Worm (Caenorhabditis elegans): ENCODE results near the gene dcs-1.

Gene dcs-1

ce11 chrV:20120623-20121165 is 30.2 kb upstream of the dcs-1 start, which contains the start of gene ncx-1:
Gene ncx-1 (minus strand): TSS chrV:20120673.
- TF ChIP-seq klf-2 (GFP tag; conservative IDR thresholded peaks at IDR 0.05) (no peak), ztf-29 (GFP tag; IDR thresholded peaks at IDR 0.05) (no peak), ztf-23 (GFP tag; IDR thresholded peaks at IDR 0.05) (no peak), tab-1 (GFP tag; IDR thresholded peaks at IDR 0.05) (no peak), flt-1 (GFP tag; IDR thresholded peaks at IDR 0.05) (no peak), ref-1 (GFP tag; conservative IDR thresholded peaks at IDR 0.05) (no peak), cog-1 (tag; optimal IDR thresholded peaks at IDR 0.05) (no peak), T22C8.4 (GFP tag; IDR thresholded peaks at IDR 0.05) (no peak), med-1 (GFP tag; optimal IDR thresholded peaks at IDR 0.05; ENCODE audit: insufficient read depth) (no peak)

- TF ChIP-seq ztf-29 (GFP tag; IDR thresholded peaks at IDR 0.05) (no peak), klf-2 (GFP tag; conservative IDR thresholded peaks at IDR 0.05) (no peak), ztf-23 (GFP tag; IDR thresholded peaks at IDR 0.05) (no peak), med-1 (GFP tag; optimal IDR thresholded peaks at IDR 0.05; ENCODE audit: insufficient read depth) (no peak), T22C8.4 (GFP tag; IDR thresholded peaks at IDR 0.05) (no peak), ref-1 (GFP tag; conservative IDR thresholded peaks at IDR 0.05) (no peak), cog-1 (tag; optimal IDR thresholded peaks at IDR 0.05) (no peak), tab-1 (GFP tag; IDR thresholded peaks at IDR 0.05) (no peak), flt-1 (GFP tag; IDR thresholded peaks at IDR 0.05) (no peak)
These were observed 29.2 kb upstream of the dcs-1 start for ce11 chrV:20119770-20120169.

ce11 chrV:20105210-20105793 is 14.8 kb upstream of the dcs-1 start:
- TF ChIP-seq klf-2 (GFP tag; conservative IDR thresholded peaks at IDR 0.05) (no peak), T22C8.4 (GFP tag; IDR thresholded peaks at IDR 0.05) (peak; percentile 63; the same call in 1 of the 2 replicates)

- TF ChIP-seq klf-2 (GFP tag; conservative IDR thresholded peaks at IDR 0.05): no peak
- peak; percentile 45; the same call in 1 of the 2 replicates for TF ChIP-seq T22C8.4 (GFP tag; IDR thresholded peaks at IDR 0.05)
- no peak for TF ChIP-seq med-1 (GFP tag; optimal IDR thresholded peaks at IDR 0.05; ENCODE audit: insufficient read depth)
- no peak for TF ChIP-seq ztf-23 (GFP tag; IDR thresholded peaks at IDR 0.05)
- TF ChIP-seq ztf-29 (GFP tag; IDR thresholded peaks at IDR 0.05): no peak
- TF ChIP-seq flt-1 (GFP tag; IDR thresholded peaks at IDR 0.05): no peak
- TF ChIP-seq cog-1 (tag; optimal IDR thresholded peaks at IDR 0.05): no peak
These were observed 13.9 kb upstream of the dcs-1 start for ce11 chrV:20104417-20104816.

ce11 chrV:20097164-20097563 is 6.6 kb upstream of the dcs-1 start:
- no peak for TF ChIP-seq ztf-23 (GFP tag; IDR thresholded peaks at IDR 0.05)
- no peak for TF ChIP-seq cog-1 (tag; optimal IDR thresholded peaks at IDR 0.05)
- TF ChIP-seq tab-1 (GFP tag; IDR thresholded peaks at IDR 0.05): no peak
- no peak for TF ChIP-seq T22C8.4 (GFP tag; IDR thresholded peaks at IDR 0.05)
- TF ChIP-seq klf-2 (GFP tag; conservative IDR thresholded peaks at IDR 0.05): no peak
- no peak for TF ChIP-seq flt-1 (GFP tag; IDR thresholded peaks at IDR 0.05)
- no peak for TF ChIP-seq ztf-29 (GFP tag; IDR thresholded peaks at IDR 0.05)

- TF ChIP-seq ztf-29 (GFP tag; IDR thresholded peaks at IDR 0.05) (no peak), med-1 (GFP tag; optimal IDR thresholded peaks at IDR 0.05; ENCODE audit: insufficient read depth) (no peak), tab-1 (GFP tag; IDR thresholded peaks at IDR 0.05) (no peak), flt-1 (GFP tag; IDR thresholded peaks at IDR 0.05) (no peak), cog-1 (tag; optimal IDR thresholded peaks at IDR 0.05) (no peak), ref-1 (GFP tag; conservative IDR thresholded peaks at IDR 0.05) (no peak), T22C8.4 (GFP tag; IDR thresholded peaks at IDR 0.05) (no peak), klf-2 (GFP tag; conservative IDR thresholded peaks at IDR 0.05) (no peak), ztf-23 (GFP tag; IDR thresholded peaks at IDR 0.05) (no peak)
These were observed 4.4 kb upstream of the dcs-1 start, which contains the start of gene nlp-69 for ce11 chrV:20094908-20095307. Gene nlp-69 (minus strand): TSS chrV:20095008.

- TF ChIP-seq klf-2 (GFP tag; conservative IDR thresholded peaks at IDR 0.05) (no peak), ztf-29 (GFP tag; IDR thresholded peaks at IDR 0.05) (no peak), flt-1 (GFP tag; IDR thresholded peaks at IDR 0.05) (no peak), cog-1 (tag; optimal IDR thresholded peaks at IDR 0.05) (no peak), ztf-23 (GFP tag; IDR thresholded peaks at IDR 0.05) (no peak), ref-1 (GFP tag; conservative IDR thresholded peaks at IDR 0.05) (no peak), T22C8.4 (GFP tag; IDR thresholded peaks at IDR 0.05) (no peak), tab-1 (GFP tag; IDR thresholded peaks at IDR 0.05) (no peak), med-1 (GFP tag; optimal IDR thresholded peaks at IDR 0.05; ENCODE audit: insufficient read depth) (no peak)
These were observed 3.4 kb upstream of the dcs-1 start for ce11 chrV:20093940-20094339.

- TF ChIP-seq ref-1 (GFP tag; conservative IDR thresholded peaks at IDR 0.05): no peak
- no peak for TF ChIP-seq ztf-23 (GFP tag; IDR thresholded peaks at IDR 0.05)
- no peak for TF ChIP-seq med-1 (GFP tag; optimal IDR thresholded peaks at IDR 0.05; ENCODE audit: insufficient read depth)
- TF ChIP-seq tab-1 (GFP tag; IDR thresholded peaks at IDR 0.05): no peak
- TF ChIP-seq ztf-29 (GFP tag; IDR thresholded peaks at IDR 0.05): no peak
- TF ChIP-seq cog-1 (tag; optimal IDR thresholded peaks at IDR 0.05): no peak
- no peak for TF ChIP-seq flt-1 (GFP tag; IDR thresholded peaks at IDR 0.05)
- TF ChIP-seq T22C8.4 (GFP tag; IDR thresholded peaks at IDR 0.05): no peak
- no peak for TF ChIP-seq klf-2 (GFP tag; conservative IDR thresholded peaks at IDR 0.05)
These were observed 2.9 kb downstream of the dcs-1 start, which contains the start of gene fre-1 for ce11 chrV:20087635-20088034. Gene fre-1 (minus strand): TSS chrV:20087735.

- no peak for TF ChIP-seq ztf-23 (GFP tag; IDR thresholded peaks at IDR 0.05)
- no peak for TF ChIP-seq flt-1 (GFP tag; IDR thresholded peaks at IDR 0.05)
- no peak for TF ChIP-seq tab-1 (GFP tag; IDR thresholded peaks at IDR 0.05)
- no peak for TF ChIP-seq ztf-29 (GFP tag; IDR thresholded peaks at IDR 0.05)
- no peak for TF ChIP-seq med-1 (GFP tag; optimal IDR thresholded peaks at IDR 0.05; ENCODE audit: insufficient read depth)
- no peak for TF ChIP-seq T22C8.4 (GFP tag; IDR thresholded peaks at IDR 0.05)
These were observed 16.2 kb downstream of the dcs-1 start for ce11 chrV:20074345-20074744.

ce11 chrV:20068389-20068788 is 22.2 kb downstream of the dcs-1 start:
- TF ChIP-seq klf-2 (GFP tag; conservative IDR thresholded peaks at IDR 0.05): no peak
- no peak for TF ChIP-seq ztf-29 (GFP tag; IDR thresholded peaks at IDR 0.05)
- TF ChIP-seq flt-1 (GFP tag; IDR thresholded peaks at IDR 0.05): no peak
- TF ChIP-seq ztf-23 (GFP tag; IDR thresholded peaks at IDR 0.05): no peak
- TF ChIP-seq tab-1 (GFP tag; IDR thresholded peaks at IDR 0.05): no peak
- TF ChIP-seq T22C8.4 (GFP tag; IDR thresholded peaks at IDR 0.05): no peak
- TF ChIP-seq med-1 (GFP tag; optimal IDR thresholded peaks at IDR 0.05; ENCODE audit: insufficient read depth): no peak
- TF ChIP-seq ref-1 (GFP tag; conservative IDR thresholded peaks at IDR 0.05): no peak
- TF ChIP-seq cog-1 (tag; optimal IDR thresholded peaks at IDR 0.05): no peak
